Fruit fly (Drosophila melanogaster) whole organism, embryonic: ENCODE results near the gene BTBD9.

Source experiments
- Atf3 ChIP-seq: fragments of 200-800 bp; sonication (Bioruptor generic); optimal IDR thresholded peaks from 3 replicates; lab custom pipeline; 2016; ENCODE audit warnings: missing biosample characterization, missing genetic modification characterization
- B-H1 ChIP-seq: fragments of 200-800 bp; sonication (Bioruptor generic); IDR thresholded peaks from 3 replicates; pipeline ENCODE4 v1.3.6; 2022; ENCODE audit warnings: missing biosample characterization, missing genetic modification characterization
- CG11560 ChIP-seq: fragments of 200-800 bp; sonication (Bioruptor generic); IDR thresholded peaks from 3 replicates; pipeline ENCODE4 v1.3.6; 2022; ENCODE audit warnings: missing biosample characterization, missing genetic modification characterization
- CG13287 ChIP-seq: fragments of 200-800 bp; sonication (Bioruptor generic); IDR thresholded peaks from 2 replicates; pipeline ENCODE4 v1.3.6; 2022; ENCODE audit warnings: missing biosample characterization, missing genetic modification characterization; ENCODE audit not compliant: partially characterized antibody
- CG15073 ChIP-seq: fragments of 200-800 bp; sonication (Bioruptor generic); optimal IDR thresholded peaks from 2 replicates; lab custom pipeline; 2016; ENCODE audit warnings: missing biosample characterization, missing genetic modification characterization
- CG15269 ChIP-seq: fragments of 200-800 bp; sonication (Bioruptor generic); optimal IDR thresholded peaks from 2 replicates; lab custom pipeline; 2018; ENCODE audit warnings: missing biosample characterization, mild to moderate bottlenecking, missing genetic modification characterization, moderate library complexity
- CG1529 ChIP-seq: fragments of 200-800 bp; sonication (Bioruptor generic); optimal IDR thresholded peaks from 3 replicates; lab custom pipeline; 2018; ENCODE audit warnings: missing biosample characterization, missing genetic modification characterization
- CG1603 ChIP-seq: fragments of 200-800 bp; sonication (Bioruptor generic); optimal IDR thresholded peaks from 2 replicates; lab custom pipeline; 2019; ENCODE audit warnings: missing biosample characterization, mild to moderate bottlenecking, missing genetic modification characterization, moderate library complexity
- CG16779 ChIP-seq: fragments of 200-800 bp; sonication (Bioruptor generic); IDR thresholded peaks from 2 replicates; pipeline ENCODE4 v1.3.6; 2022; ENCODE audit warnings: missing biosample characterization, missing genetic modification characterization
- CG17912 ChIP-seq: fragments of 200-800 bp; sonication (Bioruptor generic); optimal IDR thresholded peaks from 2 replicates; lab custom pipeline; 2018; ENCODE audit warnings: missing biosample characterization, mild to moderate bottlenecking, missing genetic modification characterization
- CG18476 ChIP-seq: fragments of 200-800 bp; sonication (Bioruptor generic); optimal IDR thresholded peaks from 2 replicates; lab custom pipeline; 2016; ENCODE audit warnings: missing biosample characterization, mild to moderate bottlenecking, missing genetic modification characterization
- CG18764 ChIP-seq: fragments of 200-800 bp; sonication (Bioruptor generic); optimal IDR thresholded peaks from 3 replicates; lab custom pipeline; 2016; ENCODE audit warnings: missing biosample characterization, missing genetic modification characterization
- CG2202 ChIP-seq: fragments of 200-800 bp; sonication (Bioruptor generic); optimal IDR thresholded peaks from 2 replicates; lab custom pipeline; 2018; ENCODE audit warnings: missing biosample characterization, mild to moderate bottlenecking, missing genetic modification characterization
- CG30403 ChIP-seq: fragments of 200-800 bp; sonication (Bioruptor generic); optimal IDR thresholded peaks from 3 replicates; lab custom pipeline; 2016; ENCODE audit warnings: missing biosample characterization, missing genetic modification characterization
- CG3281 ChIP-seq: fragments of 200-800 bp; sonication (Bioruptor generic); optimal IDR thresholded peaks from 3 replicates; lab custom pipeline; 2017; ENCODE audit warnings: missing biosample characterization, mild to moderate bottlenecking, missing genetic modification characterization
- CG3995 ChIP-seq: fragments of 200-800 bp; sonication (Bioruptor generic); optimal IDR thresholded peaks from 3 replicates; lab custom pipeline; 2016; ENCODE audit warnings: missing biosample characterization, missing genetic modification characterization
- CG4820 ChIP-seq: fragments of 200-800 bp; sonication (Bioruptor generic); optimal IDR thresholded peaks from 3 replicates; lab custom pipeline; 2016; ENCODE audit warnings: missing biosample characterization, missing genetic modification characterization
- CG6791 ChIP-seq: fragments of 200-800 bp; sonication (Bioruptor generic); IDR thresholded peaks from 3 replicates; pipeline ENCODE4 v1.3.6; 2022; ENCODE audit warnings: missing biosample characterization, missing genetic modification characterization; ENCODE audit not compliant: partially characterized antibody
- CG7556 ChIP-seq: fragments of 200-800 bp; sonication (Bioruptor generic); optimal IDR thresholded peaks from 2 replicates; lab custom pipeline; 2017; ENCODE audit warnings: missing biosample characterization, mild to moderate bottlenecking, missing genetic modification characterization
- CG7786 ChIP-seq: fragments of 200-800 bp; sonication (Bioruptor generic); optimal IDR thresholded peaks from 2 replicates; lab custom pipeline; 2016; ENCODE audit warnings: missing biosample characterization, missing genetic modification characterization
- CG8281 ChIP-seq: fragments of 200-800 bp; sonication (Bioruptor generic); optimal IDR thresholded peaks from 2 replicates; lab custom pipeline; 2018; ENCODE audit warnings: missing biosample characterization, mild to moderate bottlenecking, missing genetic modification characterization, moderate library complexity
- E2f1 ChIP-seq: fragments of 200-800 bp; sonication (Bioruptor generic); IDR thresholded peaks from 2 replicates; pipeline ENCODE4 v1.3.6; 2022; ENCODE audit warnings: missing biosample characterization, missing genetic modification characterization
- E2f2 ChIP-seq: fragments of 200-800 bp; sonication (Bioruptor generic); IDR thresholded peaks from 2 replicates; pipeline ENCODE4 v1.3.6; 2022; ENCODE audit warnings: missing biosample characterization, missing genetic modification characterization
- Elba2 ChIP-seq: fragments of 200-800 bp; sonication (Bioruptor generic); optimal IDR thresholded peaks from 3 replicates; lab custom pipeline; 2016; ENCODE audit warnings: missing biosample characterization, missing genetic modification characterization
- Fer1 ChIP-seq: fragments of 200-800 bp; sonication (Bioruptor generic); optimal IDR thresholded peaks from 2 replicates; lab custom pipeline; 2017; ENCODE audit warnings: missing biosample characterization, mild to moderate bottlenecking, missing genetic modification characterization
- GATAe ChIP-seq: fragments of 200-800 bp; sonication (Bioruptor generic); conservative IDR thresholded peaks from 2 replicates; pipeline ENCODE4 v1.3.6; 2022; ENCODE audit warnings: missing biosample characterization, missing genetic modification characterization
- HLH4C ChIP-seq: fragments of 200-800 bp; sonication (Bioruptor generic); IDR thresholded peaks from 3 replicates; pipeline ENCODE4 v1.3.6; 2022; ENCODE audit warnings: missing biosample characterization, missing genetic modification characterization; ENCODE audit not compliant: partially characterized antibody
- Hey ChIP-seq: fragments of 200-800 bp; sonication (Bioruptor generic); optimal IDR thresholded peaks from 3 replicates; lab custom pipeline; 2018; ENCODE audit warnings: missing biosample characterization, mild to moderate bottlenecking, missing genetic modification characterization
- Hr51 ChIP-seq, 2 experiments: fragments of 200-800 bp; sonication (Bioruptor generic); optimal IDR thresholded peaks; 2 replicates in 1 of 2; 3 replicates in 1 of 2; lab custom pipeline; 2016 to 2018; ENCODE audit warnings: missing biosample characterization in 2 of 2, missing genetic modification characterization in 2 of 2, mild to moderate bottlenecking in 1 of 2, moderate library complexity in 1 of 2
- MBD-R2 ChIP-seq: fragments of 200-800 bp; sonication (Bioruptor generic); IDR thresholded peaks from 2 replicates; pipeline ENCODE4 v1.3.6; 2022; ENCODE audit warnings: missing biosample characterization, missing genetic modification characterization
- Meics ChIP-seq: fragments of 200-800 bp; sonication (Bioruptor generic); optimal IDR thresholded peaks from 2 replicates; lab custom pipeline; 2017; ENCODE audit warnings: missing biosample characterization, mild to moderate bottlenecking, missing genetic modification characterization
- Mes4 ChIP-seq: fragments of 200-800 bp; sonication (Bioruptor generic); optimal IDR thresholded peaks from 2 replicates; lab custom pipeline; 2016; ENCODE audit warnings: missing biosample characterization, missing genetic modification characterization
- Poxn ChIP-seq: fragments of 200-800 bp; sonication (Bioruptor generic); IDR thresholded peaks from 2 replicates; pipeline ENCODE4 v1.3.6; 2022; ENCODE audit warnings: missing biosample characterization, missing genetic modification characterization
- Rx ChIP-seq: fragments of 200-800 bp; sonication (Bioruptor generic); IDR thresholded peaks from 2 replicates; pipeline ENCODE4 v1.3.6; 2022; ENCODE audit warnings: missing biosample characterization, missing genetic modification characterization
- Side ChIP-seq: fragments of 200-800 bp; sonication (Bioruptor generic); optimal IDR thresholded peaks from 2 replicates; lab custom pipeline; 2016; ENCODE audit warnings: missing biosample characterization, missing genetic modification characterization
- Spps ChIP-seq: fragments of 200-800 bp; sonication (Bioruptor generic); optimal IDR thresholded peaks from 2 replicates; lab custom pipeline; 2018; ENCODE audit warnings: missing biosample characterization, mild to moderate bottlenecking, missing genetic modification characterization
- Trl ChIP-seq, 3 experiments: fragments of >200 bp in 2 of 3; fragments of 200-800 bp in 1 of 3; sonication (Bioruptor generic) in 1 of 3; optimal IDR thresholded peaks; 2 replicates in 1 of 3; 3 replicates in 2 of 3; lab custom pipeline; 2016 to 2017; ENCODE audit warnings: missing biosample characterization in 1 of 3, missing genetic modification characterization in 1 of 3
- bbx ChIP-seq: fragments of 200-800 bp; sonication (Bioruptor generic); IDR thresholded peaks from 2 replicates; pipeline ENCODE4 v1.3.6; 2022; ENCODE audit warnings: missing biosample characterization, missing genetic modification characterization; ENCODE audit not compliant: partially characterized antibody
- bigmax ChIP-seq: fragments of 200-800 bp; sonication (Bioruptor generic); optimal IDR thresholded peaks from 2 replicates; lab custom pipeline; 2018; ENCODE audit warnings: missing biosample characterization, mild to moderate bottlenecking, missing genetic modification characterization
- ci ChIP-seq: fragments of 200-800 bp; sonication (Bioruptor generic); IDR thresholded peaks from 3 replicates; pipeline ENCODE4 v1.3.6; 2022; ENCODE audit warnings: missing biosample characterization, missing genetic modification characterization
- cwo ChIP-seq: fragments of 200-800 bp; sonication (Bioruptor generic); optimal IDR thresholded peaks from 3 replicates; lab custom pipeline; 2017; ENCODE audit warnings: missing biosample characterization, missing genetic modification characterization, mild to moderate bottlenecking, moderate library complexity, missing genetic modification reagents
- gt ChIP-seq: fragments of 200-800 bp; sonication (Bioruptor generic); IDR thresholded peaks from 2 replicates; pipeline ENCODE4 v1.3.6; 2022; ENCODE audit warnings: missing biosample characterization, missing genetic modification characterization
- lab ChIP-seq: fragments of 200-800 bp; sonication (Bioruptor generic); optimal IDR thresholded peaks from 3 replicates; lab custom pipeline; 2017; ENCODE audit warnings: missing biosample characterization, missing genetic modification characterization, mild to moderate bottlenecking, moderate library complexity, missing genetic modification reagents
- nerfin-2 ChIP-seq: fragments of 200-800 bp; sonication (Bioruptor generic); IDR thresholded peaks from 2 replicates; pipeline ENCODE4 v1.3.6; 2022; ENCODE audit warnings: missing biosample characterization, missing genetic modification characterization; ENCODE audit not compliant: partially characterized antibody
- p53 ChIP-seq: fragments of 200-800 bp; sonication (Bioruptor generic); optimal IDR thresholded peaks from 2 replicates; lab custom pipeline; 2016; ENCODE audit warnings: missing biosample characterization, missing genetic modification characterization
- sd ChIP-seq: fragments of 200-800 bp; sonication (Bioruptor generic); optimal IDR thresholded peaks from 3 replicates; lab custom pipeline; 2018; ENCODE audit warnings: missing biosample characterization, mild to moderate bottlenecking, missing genetic modification characterization, moderate library complexity
- sisA ChIP-seq: fragments of 200-800 bp; sonication (Bioruptor generic); IDR thresholded peaks from 2 replicates; pipeline ENCODE4 v1.3.6; 2022; ENCODE audit warnings: missing biosample characterization, missing genetic modification characterization
- sna ChIP-seq: fragments of 200-800 bp; sonication (Bioruptor generic); IDR thresholded peaks from 2 replicates; pipeline ENCODE4 v1.3.6; 2022; ENCODE audit warnings: missing biosample characterization, missing genetic modification characterization; ENCODE audit not compliant: partially characterized antibody
- tx ChIP-seq: fragments of 200-800 bp; sonication (Bioruptor generic); optimal IDR thresholded peaks from 2 replicates; lab custom pipeline; 2016; ENCODE audit warnings: missing biosample characterization, missing genetic modification characterization
- wdn ChIP-seq: fragments of 200-800 bp; sonication (Bioruptor generic); IDR thresholded peaks from 2 replicates; pipeline ENCODE4 v1.3.6; 2022; ENCODE audit warnings: missing biosample characterization, missing genetic modification characterization

BTBD9 gene

dm6 chrX:10814832-10815372, 46.6 kb downstream of the BTBD9 start (continued):
- TF ChIP-seq CG6791 (GFP tag; lab: Robert Waterston, UW) (0 out of 3 replicates have a peak, but pooled peaks have one; percentile 36), Trl (optimal IDR thresholded peaks at IDR 0.05; lab: Kevin White, UChicago) (no peak), Trl (GFP tag; optimal IDR thresholded peaks at IDR 0.05; lab: Kevin White, UChicago) (no peak), p53 (GFP tag; lab: Kevin White, UChicago) (peak; percentile 1), Mes4 (GFP tag; lab: Kevin White, UChicago) (no peak), ci (GFP tag; lab: Robert Waterston, UW) (peak; percentile 47; the same call in 2 of the 3 replicates), CG2202 (tag; lab: Kevin White, UChicago) (no peak), CG3995 (GFP tag; lab: Kevin White, UChicago) (no peak), CG17912 (GFP tag; lab: Kevin White, UChicago) (no peak), bigmax (GFP tag; lab: Kevin White, UChicago) (no peak), CG4820 (peak; percentile 12), Atf3 (GFP tag; lab: Kevin White, UChicago) (peak; percentile 23), E2f1 (GFP tag; lab: Robert Waterston, UW) (no peak), Hr51 (GFP tag; optimal IDR thresholded peaks at IDR 0.05; lab: Kevin White, UChicago) (no peak), Spps (tag; lab: Kevin White, UChicago) (no peak), cwo (GFP tag; lab: Kevin White, UChicago) (no peak), MBD-R2 (GFP tag; lab: Robert Waterston, UW) (no peak), E2f2 (GFP tag; lab: Robert Waterston, UW) (no peak), CG3281 (no peak), CG15269 (tag; lab: Kevin White, UChicago) (no peak), CG7786 (GFP tag; lab: Kevin White, UChicago) (no peak), GATAe (GFP tag; lab: Robert Waterston, UW) (no peak), CG1529 (GFP tag; lab: Kevin White, UChicago) (peak; percentile 23), CG18764 (GFP tag; lab: Kevin White, UChicago) (no peak), CG15073 (no peak), CG13287 (GFP tag; lab: Robert Waterston, UW) (no peak), tx (no peak), CG18476 (GFP tag; lab: Kevin White, UChicago) (no peak), CG11560 (tag; lab: Robert Waterston, UW) (no peak), CG1603 (no peak), B-H1 (GFP tag; lab: Robert Waterston, UW) (no peak; the same call in 2 of the 3 replicates), CG16779 (GFP tag; lab: Robert Waterston, UW) (no peak), CG7556 (no peak), bbx (GFP tag; lab: Robert Waterston, UW) (no peak), sd (tag; lab: Kevin White, UChicago) (no peak), Fer1 (no peak), gt (GFP tag; lab: Robert Waterston, UW) (no peak), sna (GFP tag; lab: Robert Waterston, UW) (no peak), Poxn (GFP tag; lab: Robert Waterston, UW) (no peak), Meics (no peak), nerfin-2 (no peak), Side (GFP tag; lab: Kevin White, UChicago) (no peak), Elba2 (GFP tag; lab: Kevin White, UChicago) (no peak), HLH4C (GFP tag; lab: Robert Waterston, UW) (no peak), sisA (GFP tag; lab: Robert Waterston, UW) (0 out of 2 replicates have a peak, but pooled peaks have one; percentile 10), CG8281 (tag; lab: Kevin White, UChicago) (no peak), Rx (GFP tag; lab: Robert Waterston, UW) (no peak), Hey (tag; lab: Kevin White, UChicago) (no peak), CG30403 (GFP tag; lab: Kevin White, UChicago) (no peak), wdn (no peak), lab (GFP tag; lab: Kevin White, UChicago) (peak; percentile 2)
